Worm (Caenorhabditis elegans) whole organism, young adult: ENCODE data around the gene nhr-13.

Experiments used
- him-1 ChIP-seq: sonication (generic microtip); optimal IDR thresholded peaks from 2 replicates; lab custom pipeline; 2016; ENCODE audit warnings: missing genotype, missing genetic modification reagents, missing genetic modification characterization, missing compliant biosample characterization
- pha-4 ChIP-seq: fragments of 150-350 bp; sonication (generic microtip); optimal IDR thresholded peaks from 2 replicates; lab custom pipeline; 2014; ENCODE audit warnings: missing biosample characterization, missing genetic modification reagents, missing genetic modification characterization
- rpc-1 ChIP-seq, 2 experiments: fragments of 150-350 bp in 1 of 2; sonication (generic microtip) in 1 of 2; optimal IDR thresholded peaks; 2 replicates each; lab custom pipeline; 2014 to 2018; ENCODE audit warnings: missing biosample characterization in 1 of 2, missing genetic modification characterization in 1 of 2, missing genetic modification reagents in 1 of 2, missing genotype in 1 of 2
- sea-2 ChIP-seq: fragments of 200-800 bp; sonication (Bioruptor generic); IDR thresholded peaks from 2 replicates; pipeline ENCODE4 v1.3.6; 2022; ENCODE audit warnings: missing genetic modification characterization, missing compliant biosample characterization
- snpc-4 ChIP-seq, 5 experiments: fragments of 150-350 bp in 1 of 5; sonication (generic microtip) in 4 of 5; optimal IDR thresholded peaks; 2 replicates each; lab custom pipeline; 2014 to 2018; ENCODE audit warnings: missing genetic modification characterization in 5 of 5, missing biosample characterization in 3 of 5, antibody characterized with exemption in 2 of 5, mild to moderate bottlenecking in 2 of 5, missing compliant biosample characterization in 2 of 5, missing genotype in 2 of 5, moderate library complexity in 2 of 5, missing genetic modification reagents in 1 of 5
- tlf-1 ChIP-seq: fragments of 200-800 bp; sonication (Bioruptor generic); optimal IDR thresholded peaks from 2 replicates; lab custom pipeline; 2018; ENCODE audit warnings: mild to moderate bottlenecking, missing genetic modification characterization, missing compliant biosample characterization
- unc-62 ChIP-seq: fragments of 150-350 bp; optimal IDR thresholded peaks from 2 replicates; lab custom pipeline; 2014; ENCODE audit warnings: missing biosample characterization, missing genetic modification reagents, missing genetic modification characterization

DNA sequence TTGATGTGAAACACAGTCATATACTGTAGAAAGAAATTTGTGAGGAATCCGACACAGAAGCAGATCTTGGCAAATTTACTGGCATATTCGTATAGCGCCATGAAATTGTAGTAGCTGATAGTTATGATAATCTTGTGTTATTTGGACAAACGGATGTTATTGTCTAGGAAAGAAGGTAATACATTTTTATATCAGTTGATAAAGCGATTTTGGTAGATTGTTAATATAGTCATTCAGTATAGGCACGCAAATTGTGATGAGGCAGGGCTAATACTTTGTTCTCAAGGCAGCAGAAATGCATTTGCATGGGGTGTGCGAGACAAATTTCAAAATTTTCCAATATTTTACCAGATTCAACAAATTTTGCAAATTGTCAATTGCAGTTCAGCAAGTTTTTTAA lies 46.2 kb upstream of the nhr-13 start, which contains the start of gene str-52:
- TF ChIP-seq him-1 (tag; lab: Kevin White, UChicago) (no peak), sea-2 (GFP tag; lab: Robert Waterston, UW) (no peak), rpc-1 (optimal IDR thresholded peaks at IDR 0.05; lab: Kevin White, UChicago) (no peak), rpc-1 (tag; optimal IDR thresholded peaks at IDR 0.05; lab: Kevin White, UChicago) (no peak), unc-62 (GFP tag; lab: Kevin White, UChicago) (no peak), tlf-1 (GFP tag; lab: Kevin White, UChicago) (no peak), snpc-4 (GFP tag; optimal IDR thresholded peaks at IDR 0.05; lab: Kevin White, UChicago) (no peak), snpc-4 (tag; optimal IDR thresholded peaks at IDR 0.05; lab: Kevin White, UChicago) (no peak), pha-4 (tag; lab: Kevin White, UChicago) (no peak)
